Fruit fly (Drosophila melanogaster) whole organism, pupa: Measurements from ENCODE around the gene Tmtc4.
A peak's percentile ranks its signal among the peaks of the same experiment; 100 is the strongest.

Experiments
- CG10348 ChIP-seq: fragments of 200-800 bp; sonication (Bioruptor generic); IDR thresholded peaks from 2 replicates; pipeline ENCODE4 v1.3.6; 2022; ENCODE audit warnings: missing biosample characterization, missing genetic modification characterization
- CG12605 ChIP-seq: fragments of 200-800 bp; sonication (Bioruptor generic); IDR thresholded peaks from 2 replicates; pipeline ENCODE4 v1.3.6; 2022; ENCODE audit warnings: missing biosample characterization, missing genetic modification characterization
- CG13204 ChIP-seq: fragments of 200-800 bp; sonication (Bioruptor generic); optimal IDR thresholded peaks from 2 replicates; lab custom pipeline; 2018; ENCODE audit warnings: missing biosample characterization, mild to moderate bottlenecking, missing genetic modification characterization, moderate library complexity
- CG14655 ChIP-seq: fragments of 200-800 bp; sonication (Bioruptor generic); optimal IDR thresholded peaks from 3 replicates; lab custom pipeline; 2017; ENCODE audit warnings: mild to moderate bottlenecking, missing biosample characterization, missing genetic modification reagents, missing genetic modification characterization
- CG15710 ChIP-seq: fragments of 200-800 bp; sonication (Bioruptor generic); optimal IDR thresholded peaks from 2 replicates; lab custom pipeline; 2018; ENCODE audit warnings: missing biosample characterization, mild to moderate bottlenecking, missing genetic modification characterization, moderate library complexity
- CG17806 ChIP-seq: fragments of 200-800 bp; sonication (Bioruptor generic); optimal IDR thresholded peaks from 2 replicates; lab custom pipeline; 2018; ENCODE audit warnings: missing biosample characterization, mild to moderate bottlenecking, missing genetic modification characterization, moderate library complexity
- CG32121 ChIP-seq: fragments of 200-800 bp; sonication (Bioruptor generic); IDR thresholded peaks from 2 replicates; pipeline ENCODE4 v1.3.6; 2022; ENCODE audit warnings: missing biosample characterization, missing genetic modification characterization
- CG34367 ChIP-seq: fragments of 200-800 bp; sonication (Bioruptor generic); optimal IDR thresholded peaks from 2 replicates; lab custom pipeline; 2018; ENCODE audit warnings: missing biosample characterization, mild to moderate bottlenecking, missing genetic modification characterization
- CG4496 ChIP-seq: fragments of 200-800 bp; sonication (Bioruptor generic); IDR thresholded peaks from 3 replicates; pipeline ENCODE4 v1.3.6; 2022; ENCODE audit warnings: missing biosample characterization, missing genetic modification characterization
- CG8159 ChIP-seq: fragments of 200-800 bp; sonication (Bioruptor generic); optimal IDR thresholded peaks from 3 replicates; lab custom pipeline; 2018; ENCODE audit warnings: missing biosample characterization, mild to moderate bottlenecking, missing genetic modification characterization, moderate library complexity
- CG8301 ChIP-seq: fragments of 200-800 bp; sonication (Bioruptor generic); optimal IDR thresholded peaks from 2 replicates; lab custom pipeline; 2018; ENCODE audit warnings: missing biosample characterization, mild to moderate bottlenecking, missing genetic modification characterization
- CG9948 ChIP-seq: fragments of 200-800 bp; sonication (Bioruptor generic); optimal IDR thresholded peaks from 2 replicates; lab custom pipeline; 2018; ENCODE audit warnings: missing biosample characterization, mild to moderate bottlenecking, missing genetic modification characterization, moderate library complexity
- D1 ChIP-seq: fragments of 200-800 bp; sonication (Bioruptor generic); optimal IDR thresholded peaks from 2 replicates; lab custom pipeline; 2018; ENCODE audit warnings: missing biosample characterization, mild to moderate bottlenecking, missing genetic modification characterization, moderate library complexity
- EcR ChIP-seq: fragments of 200-800 bp; sonication (Bioruptor generic); optimal IDR thresholded peaks from 3 replicates; lab custom pipeline; 2019; ENCODE audit warnings: missing biosample characterization, missing genetic modification characterization, mild to moderate bottlenecking, moderate library complexity, missing genetic modification reagents
- Ets98B ChIP-seq: fragments of 200-800 bp; sonication (Bioruptor generic); IDR thresholded peaks from 2 replicates; pipeline ENCODE4 v1.3.6; 2022; ENCODE audit warnings: missing biosample characterization, missing genetic modification characterization
- Pif1A ChIP-seq: fragments of 200-800 bp; sonication (Bioruptor generic); optimal IDR thresholded peaks from 3 replicates; lab custom pipeline; 2016; ENCODE audit warnings: missing biosample characterization, missing genetic modification characterization
- Pif1B ChIP-seq: fragments of 200-800 bp; sonication (Bioruptor generic); optimal IDR thresholded peaks from 3 replicates; lab custom pipeline; 2016; ENCODE audit warnings: missing biosample characterization, missing genetic modification characterization
- Snoo ChIP-seq: fragments of 200-800 bp; sonication (Bioruptor generic); optimal IDR thresholded peaks from 3 replicates; lab custom pipeline; 2017; ENCODE audit warnings: missing biosample characterization, mild to moderate bottlenecking, missing genetic modification characterization, inconsistent platforms
- fd96Ca ChIP-seq: fragments of 200-800 bp; sonication (Bioruptor generic); IDR thresholded peaks from 3 replicates; pipeline ENCODE4 v1.3.6; 2022; ENCODE audit warnings: missing biosample characterization, missing genetic modification characterization
- gl ChIP-seq: fragments of 200-800 bp; sonication (Bioruptor generic); optimal IDR thresholded peaks from 2 replicates; lab custom pipeline; 2018; ENCODE audit warnings: missing biosample characterization, mild to moderate bottlenecking, missing genetic modification characterization
- rn ChIP-seq: fragments of 200-800 bp; sonication (Bioruptor generic); IDR thresholded peaks from 2 replicates; pipeline ENCODE4 v1.3.6; 2022; ENCODE audit warnings: missing biosample characterization, missing genetic modification characterization

The Tmtc4 gene

dm6 chr3R:15363608-15364007, 12.6 kb downstream of the Tmtc4 start, which contains the start of gene CG6171:
Gene CG6171, minus strand, starts transcription at chr3R:15363857.
- TF ChIP-seq CG17806 (tag; lab: Kevin White, UChicago), result no peak
- no peak for TF ChIP-seq Snoo (tag; lab: Kevin White, UChicago)
- TF ChIP-seq CG32121 (GFP tag; lab: Robert Waterston, UW), result no peak
- no peak for TF ChIP-seq CG12605
- no peak for TF ChIP-seq CG34367 (tag; lab: Kevin White, UChicago)
- no peak for TF ChIP-seq EcR (GFP tag; lab: Kevin White, UChicago)
- TF ChIP-seq CG15710 (tag; lab: Kevin White, UChicago), result no peak
- no peak for TF ChIP-seq fd96Ca (GFP tag; lab: Robert Waterston, UW)
- TF ChIP-seq CG13204 (GFP tag; lab: Kevin White, UChicago), result no peak
- TF ChIP-seq CG4496 (GFP tag; lab: Robert Waterston, UW), result no peak
- no peak for TF ChIP-seq gl (tag; lab: Kevin White, UChicago)
- TF ChIP-seq, all 21 proteins: peak for 0

DNA sequence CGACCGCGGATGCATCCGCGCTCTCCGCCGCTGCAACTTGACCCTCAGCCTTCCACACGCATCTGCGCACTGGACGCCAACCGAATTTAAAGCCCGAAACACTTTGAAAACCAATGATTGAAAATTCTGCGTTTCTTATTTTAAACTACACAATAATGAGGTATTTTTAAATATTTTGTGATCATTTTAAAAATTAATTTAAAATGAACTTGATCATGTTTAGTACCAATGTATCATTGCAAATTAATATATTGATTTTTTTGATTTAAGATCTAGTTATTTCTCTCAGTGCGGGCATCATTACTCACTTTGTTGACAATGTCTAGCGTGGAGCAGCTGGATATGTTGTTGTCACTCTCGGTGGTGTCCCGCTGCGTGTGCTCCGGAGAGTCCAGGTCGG, 15.8 kb downstream of the Tmtc4 start:
- TF ChIP-seq CG12605 (peak; percentile 46; the same call in 1 of the 2 replicates), CG17806 (tag; lab: Kevin White, UChicago) (peak; percentile 55), CG10348 (GFP tag; lab: Robert Waterston, UW) (no peak), CG32121 (GFP tag; lab: Robert Waterston, UW) (peak; percentile 62; the same call in 1 of the 2 replicates), CG4496 (GFP tag; lab: Robert Waterston, UW) (peak; percentile 76; the same call in 2 of the 3 replicates), CG8301 (tag; lab: Kevin White, UChicago) (no peak), CG9948 (tag; lab: Kevin White, UChicago) (peak; percentile 43), Ets98B (GFP tag; lab: Robert Waterston, UW) (peak; percentile 41), CG34367 (tag; lab: Kevin White, UChicago) (no peak), Snoo (tag; lab: Kevin White, UChicago) (peak; percentile 19), CG15710 (tag; lab: Kevin White, UChicago) (peak; percentile 32)

DNA sequence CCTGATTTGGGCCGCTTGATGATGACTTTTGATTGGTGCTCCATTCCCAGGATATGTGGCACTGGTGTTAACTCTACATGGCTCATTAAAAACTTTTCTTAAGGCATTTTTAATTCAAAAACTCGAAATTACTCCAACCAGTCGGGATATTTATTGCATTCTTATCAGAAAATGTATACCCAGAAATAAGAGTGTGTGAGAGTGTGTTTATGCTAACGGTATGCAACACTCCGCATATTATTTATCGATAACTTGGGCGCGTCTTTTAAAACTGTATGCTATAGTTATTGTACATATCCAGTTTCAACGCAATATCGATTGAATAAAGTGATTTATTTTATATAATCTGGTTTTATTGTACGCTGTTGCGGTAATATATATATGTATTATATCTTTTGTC, 16.5 kb downstream of the Tmtc4 start, which contains the start of gene CG34404:
TSS of gene CG34404 (minus strand) at position 189 of the 400 bp plus-strand sequence.
- no peak for TF ChIP-seq fd96Ca (GFP tag; lab: Robert Waterston, UW)
- TF ChIP-seq Pif1B (GFP tag; lab: Kevin White, UChicago), result no peak
- TF ChIP-seq CG9948 (tag; lab: Kevin White, UChicago), result no peak
- no peak for TF ChIP-seq EcR (GFP tag; lab: Kevin White, UChicago)
- TF ChIP-seq rn (GFP tag; lab: Robert Waterston, UW), result no peak
- no peak for TF ChIP-seq CG8159 (tag; lab: Kevin White, UChicago)
- TF ChIP-seq CG13204 (GFP tag; lab: Kevin White, UChicago), result no peak
- TF ChIP-seq Snoo (tag; lab: Kevin White, UChicago), result no peak
- TF ChIP-seq CG34367 (tag; lab: Kevin White, UChicago), result no peak
- TF ChIP-seq CG10348 (GFP tag; lab: Robert Waterston, UW), result no peak
- no peak for TF ChIP-seq CG15710 (tag; lab: Kevin White, UChicago)
- no peak for TF ChIP-seq CG12605
- TF ChIP-seq gl (tag; lab: Kevin White, UChicago), result no peak
- no peak for TF ChIP-seq D1
- no peak for TF ChIP-seq CG8301 (tag; lab: Kevin White, UChicago)
- TF ChIP-seq CG17806 (tag; lab: Kevin White, UChicago), result no peak
- no peak for TF ChIP-seq Pif1A
- no peak for TF ChIP-seq CG32121 (GFP tag; lab: Robert Waterston, UW)

dm6 chr3R:15369742-15370141, 18.7 kb downstream of the Tmtc4 start, which contains the start of gene CG14868:
Gene CG14868, minus strand, starts transcription at chr3R:15369945.
- TF ChIP-seq CG12605 (no peak), D1 (no peak), Pif1B (GFP tag; lab: Kevin White, UChicago) (no peak), CG32121 (GFP tag; lab: Robert Waterston, UW) (no peak), rn (GFP tag; lab: Robert Waterston, UW) (no peak), gl (tag; lab: Kevin White, UChicago) (no peak), CG15710 (tag; lab: Kevin White, UChicago) (no peak), CG17806 (tag; lab: Kevin White, UChicago) (no peak), CG34367 (tag; lab: Kevin White, UChicago) (no peak), CG8159 (tag; lab: Kevin White, UChicago) (no peak), CG4496 (GFP tag; lab: Robert Waterston, UW) (no peak)

DNA sequence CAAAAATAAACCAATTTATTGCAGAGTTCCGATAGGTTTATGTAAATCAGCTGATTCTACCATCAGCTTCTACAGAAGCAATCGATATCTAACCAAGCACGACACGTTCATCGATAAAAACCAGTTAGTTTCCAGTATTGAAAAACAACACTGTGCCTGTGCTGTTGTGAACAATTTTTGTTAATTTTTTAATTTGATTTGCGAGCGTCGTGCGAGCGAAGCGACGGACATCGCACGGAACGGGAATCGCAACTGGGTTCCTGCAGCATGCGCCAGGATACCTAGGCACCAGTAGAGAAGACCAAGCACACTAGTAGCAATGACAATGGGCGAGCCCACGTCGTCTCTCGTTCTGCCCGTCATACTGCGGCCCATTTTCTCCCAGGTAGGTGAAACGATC, 20.8 kb downstream of the Tmtc4 start, which contains the start of the genes Ccm3 and CG6136:
TSS of gene Ccm3 (plus strand) at position 125 of the 400 bp plus-strand sequence.
TSS of gene CG6136 (minus strand) at position 380 of the 400 bp plus-strand sequence.
- TF ChIP-seq CG14655, result no peak
- no peak for TF ChIP-seq CG13204 (GFP tag; lab: Kevin White, UChicago)
- no peak for TF ChIP-seq CG9948 (tag; lab: Kevin White, UChicago)
- no peak for TF ChIP-seq rn (GFP tag; lab: Robert Waterston, UW)
- no peak for TF ChIP-seq CG34367 (tag; lab: Kevin White, UChicago)
- peak; percentile 45; the same call in 1 of the 3 replicates for TF ChIP-seq CG4496 (GFP tag; lab: Robert Waterston, UW)
- 0 out of 2 replicates have a peak, but pooled peaks have one; percentile 25 for TF ChIP-seq CG32121 (GFP tag; lab: Robert Waterston, UW)
- TF ChIP-seq fd96Ca (GFP tag; lab: Robert Waterston, UW), result no peak
- no peak for TF ChIP-seq CG8301 (tag; lab: Kevin White, UChicago)
- TF ChIP-seq Snoo (tag; lab: Kevin White, UChicago), result peak; percentile 10
- TF ChIP-seq gl (tag; lab: Kevin White, UChicago), result no peak
- TF ChIP-seq CG15710 (tag; lab: Kevin White, UChicago), result peak; percentile 13
- TF ChIP-seq Ets98B (GFP tag; lab: Robert Waterston, UW), result 0 out of 2 replicates have a peak, but pooled peaks have one; percentile 10
- no peak for TF ChIP-seq Pif1B (GFP tag; lab: Kevin White, UChicago)
- TF ChIP-seq CG17806 (tag; lab: Kevin White, UChicago), result no peak
- no peak for TF ChIP-seq CG8159 (tag; lab: Kevin White, UChicago)
- no peak for TF ChIP-seq CG12605
- no peak for TF ChIP-seq CG10348 (GFP tag; lab: Robert Waterston, UW)
- TF ChIP-seq EcR (GFP tag; lab: Kevin White, UChicago), result no peak
- TF ChIP-seq Pif1A, result no peak
- no peak for TF ChIP-seq D1
- TF ChIP-seq, all 21 proteins: peak for 5
